Worm (Caenorhabditis elegans): ENCODE data around the gene col-39.

The col-39 gene

DNA sequence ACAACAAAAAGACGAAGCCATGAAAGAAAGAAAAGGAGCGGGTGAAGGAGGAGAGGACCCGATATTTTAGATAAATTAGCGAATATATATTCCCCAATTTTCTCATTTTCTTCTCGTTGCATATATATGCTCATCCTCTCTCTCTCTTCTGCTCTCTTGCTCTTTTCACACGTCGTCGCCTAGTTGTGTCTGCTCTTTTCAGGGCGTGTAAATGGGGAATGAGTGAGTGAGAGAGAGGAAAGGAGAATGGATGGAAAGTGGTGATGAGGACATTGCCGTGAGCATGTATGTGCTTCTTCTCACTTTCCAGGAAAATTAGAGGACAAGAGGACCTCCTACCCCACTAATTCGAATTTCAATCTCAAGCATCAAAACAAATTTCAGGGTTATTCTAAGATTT lies 50.7 kb downstream of the col-39 start:
- no peak for TF ChIP-seq F39B2.1 (GFP tag; IDR thresholded peaks at IDR 0.05)
- TF ChIP-seq B0261.1 (tag; optimal IDR thresholded peaks at IDR 0.05), result no peak
- no peak for TF ChIP-seq ets-4 (GFP tag; optimal IDR thresholded peaks at IDR 0.05)
- TF ChIP-seq cebp-2 (GFP tag; IDR thresholded peaks at IDR 0.05), result no peak
- TF ChIP-seq lin-35 (GFP tag; optimal IDR thresholded peaks at IDR 0.05), result no peak
- TF ChIP-seq C17E4.6 (GFP tag; IDR thresholded peaks at IDR 0.05), result no peak
- TF ChIP-seq hmg-20 (GFP tag; IDR thresholded peaks at IDR 0.05), result no peak
- TF ChIP-seq nfya-1 (tag; optimal IDR thresholded peaks at IDR 0.05; ENCODE audit: borderline replicate concordance, insufficient read depth), result no peak
- no peak for TF ChIP-seq Y53F4B.3 (GFP tag; IDR thresholded peaks at IDR 0.05)
- TF ChIP-seq ceh-58 (GFP tag; IDR thresholded peaks at IDR 0.05), result no peak
- no peak for TF ChIP-seq snpc-1.1 (tag; optimal IDR thresholded peaks at IDR 0.05; ENCODE audit: insufficient read depth)
